Fruit fly (Drosophila melanogaster) S2 (cell line): ENCODE results near the gene Cp7Fc.

ENCODE experiments used
- CG8478 ChIP-seq: fragments of >200 bp; optimal IDR thresholded peaks from 2 replicates; lab custom pipeline; 2018
- CTCF ChIP-seq, 2 experiments: fragments of >200 bp; optimal IDR thresholded peaks; 2 replicates each; lab custom pipeline; 2018

The Cp7Fc gene

DNA sequence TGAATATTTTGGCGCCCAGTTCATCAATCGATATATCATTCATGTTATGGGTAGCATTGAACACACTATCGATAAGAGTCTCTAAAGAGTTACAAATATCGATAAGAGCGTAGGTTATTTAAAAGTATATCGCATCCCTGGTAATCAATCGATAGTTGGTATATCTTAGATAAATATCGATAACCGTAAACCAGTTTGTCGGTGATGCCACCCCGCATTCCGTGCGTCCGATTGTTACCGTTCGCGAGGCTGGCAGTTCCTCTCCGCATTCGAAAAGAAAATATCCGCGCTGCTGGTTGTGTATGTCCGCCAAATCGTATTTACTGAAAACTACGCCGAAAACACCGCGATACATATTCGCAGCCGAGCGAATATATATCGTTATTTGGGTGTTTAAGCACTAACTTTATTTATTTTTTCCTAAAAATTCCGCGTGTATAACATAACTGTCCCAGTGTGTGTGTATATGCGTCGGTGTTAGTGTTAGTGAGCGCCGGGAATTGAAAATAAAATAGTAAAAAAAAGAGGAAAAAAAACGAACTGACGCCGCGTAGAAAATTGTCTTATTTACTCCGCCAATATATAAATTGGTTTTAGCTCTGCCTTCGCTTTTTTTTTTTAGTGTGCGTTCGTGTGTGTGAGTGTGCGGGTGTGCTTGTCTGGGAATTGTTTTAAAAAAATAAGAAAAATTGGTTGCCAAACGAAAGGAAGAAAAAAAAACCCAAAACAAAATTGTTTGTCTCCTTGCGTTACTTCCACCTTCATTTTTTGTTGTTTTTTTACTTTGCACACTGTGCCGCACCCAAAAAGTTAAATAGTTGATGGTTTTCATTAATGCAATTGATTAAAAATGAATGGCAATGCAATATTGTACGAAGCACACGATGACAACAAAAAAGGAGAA is 40.5 kb downstream of the Cp7Fc start, which contains the start of gene Nrg:
Gene Nrg (plus strand): TSS at position 253 of the 904 bp plus-strand sequence.
- TF ChIP-seq CTCF (optimal IDR thresholded peaks at IDR 0.05; lab: Kevin White, UChicago) (peak; percentile 31 to 46), CG8478 (lab: Kevin White, UChicago) (no peak)

DNA sequence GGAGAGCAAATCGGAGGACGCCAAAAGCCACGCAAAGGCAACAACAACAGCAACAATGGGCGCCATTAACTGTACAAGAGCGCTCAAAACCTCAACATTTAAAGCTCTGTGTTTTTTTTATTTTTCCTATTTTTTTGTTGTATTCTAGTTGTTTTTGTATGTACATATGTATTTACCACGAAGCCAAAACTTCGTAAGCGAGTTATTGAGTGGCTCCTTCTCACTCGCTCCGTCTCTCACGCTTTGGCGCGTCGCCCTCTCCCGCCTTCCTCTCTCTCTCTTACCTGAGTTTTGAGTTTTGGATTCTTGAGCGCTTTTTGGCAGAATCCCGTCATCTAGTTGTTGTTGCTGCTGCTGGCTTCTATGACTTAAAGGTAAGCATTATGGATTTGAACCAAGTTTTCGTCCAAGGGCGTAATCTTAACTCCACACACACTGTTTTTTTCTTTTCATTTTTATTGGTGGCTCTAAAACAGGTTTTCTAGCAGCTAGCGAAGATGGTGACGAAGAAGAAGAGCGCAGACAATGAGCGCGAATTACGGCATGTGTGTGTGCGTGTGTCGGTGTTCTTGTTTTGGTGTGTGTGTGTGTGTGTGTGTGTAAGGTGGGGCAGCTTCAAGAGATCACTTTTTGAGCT is 41.2 kb downstream of the Cp7Fc start:
- TF ChIP-seq CG8478 (lab: Kevin White, UChicago), result no peak
- TF ChIP-seq CTCF (optimal IDR thresholded peaks at IDR 0.05; lab: Kevin White, UChicago), result no peak

DNA sequence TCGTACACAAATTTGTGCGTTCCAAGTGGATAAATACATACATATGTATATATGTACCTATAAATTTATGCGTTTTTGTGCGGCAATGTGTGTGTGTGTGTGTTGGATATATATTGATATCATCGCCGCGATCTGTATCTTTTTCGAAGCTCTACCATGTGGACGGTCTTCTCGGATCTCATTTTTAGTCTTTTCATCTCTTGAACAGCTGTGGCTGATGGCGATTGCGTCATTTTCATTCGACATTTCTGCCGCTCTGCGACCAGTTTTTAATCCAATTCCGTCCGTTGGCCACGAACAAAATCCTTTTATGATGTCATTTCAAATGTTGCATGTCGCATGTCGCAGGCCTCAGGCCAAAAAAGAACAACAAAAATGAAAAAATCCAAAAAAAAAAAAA is 43.6 kb downstream of the Cp7Fc start:
- no peak for TF ChIP-seq CG8478 (lab: Kevin White, UChicago)
- TF ChIP-seq CTCF (optimal IDR thresholded peaks at IDR 0.05; lab: Kevin White, UChicago), result no peak

DNA sequence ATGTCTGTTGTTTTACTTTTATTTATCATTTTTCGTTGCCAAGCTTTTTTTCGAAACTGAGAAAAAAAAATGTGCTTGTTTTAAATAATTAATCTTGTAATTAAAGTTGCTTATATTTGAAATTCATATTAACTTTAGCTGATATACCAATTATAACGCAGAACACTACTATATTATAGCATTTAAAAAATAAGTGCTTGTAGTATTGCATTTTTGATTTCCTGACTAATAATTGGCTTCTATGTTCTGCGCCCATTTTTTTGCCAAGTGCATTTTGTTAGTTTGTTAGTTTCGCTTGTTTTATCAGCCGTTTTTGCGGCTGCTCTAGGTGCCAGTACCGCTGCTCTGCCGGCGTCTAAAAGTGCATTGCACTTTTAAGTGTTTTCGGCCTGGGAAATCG is 44.6 kb downstream of the Cp7Fc start:
- TF ChIP-seq CG8478 (lab: Kevin White, UChicago) (no peak), CTCF (optimal IDR thresholded peaks at IDR 0.05; lab: Kevin White, UChicago) (no peak)

DNA sequence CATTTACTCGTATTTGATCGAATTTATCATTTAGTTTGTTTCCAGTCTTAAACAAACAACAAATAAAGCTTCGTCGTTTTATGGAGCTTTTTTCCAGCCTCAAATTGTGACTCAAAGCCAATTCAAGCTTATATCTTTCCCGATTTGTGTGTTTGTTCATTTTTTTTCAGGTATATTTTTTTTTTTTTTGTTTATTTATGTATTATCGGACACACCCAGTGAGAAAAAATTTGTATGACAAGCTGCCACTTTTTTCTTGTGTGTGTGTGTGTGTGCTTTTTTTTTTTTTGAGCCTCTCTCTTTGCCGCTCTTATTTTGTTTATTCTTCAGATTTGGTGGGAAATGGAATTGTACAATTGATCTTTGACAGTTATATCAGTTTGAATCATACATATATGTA is 45.6 kb downstream of the Cp7Fc start:
- TF ChIP-seq CG8478 (lab: Kevin White, UChicago), result no peak
- TF ChIP-seq CTCF (optimal IDR thresholded peaks at IDR 0.05; lab: Kevin White, UChicago), result no peak

DNA sequence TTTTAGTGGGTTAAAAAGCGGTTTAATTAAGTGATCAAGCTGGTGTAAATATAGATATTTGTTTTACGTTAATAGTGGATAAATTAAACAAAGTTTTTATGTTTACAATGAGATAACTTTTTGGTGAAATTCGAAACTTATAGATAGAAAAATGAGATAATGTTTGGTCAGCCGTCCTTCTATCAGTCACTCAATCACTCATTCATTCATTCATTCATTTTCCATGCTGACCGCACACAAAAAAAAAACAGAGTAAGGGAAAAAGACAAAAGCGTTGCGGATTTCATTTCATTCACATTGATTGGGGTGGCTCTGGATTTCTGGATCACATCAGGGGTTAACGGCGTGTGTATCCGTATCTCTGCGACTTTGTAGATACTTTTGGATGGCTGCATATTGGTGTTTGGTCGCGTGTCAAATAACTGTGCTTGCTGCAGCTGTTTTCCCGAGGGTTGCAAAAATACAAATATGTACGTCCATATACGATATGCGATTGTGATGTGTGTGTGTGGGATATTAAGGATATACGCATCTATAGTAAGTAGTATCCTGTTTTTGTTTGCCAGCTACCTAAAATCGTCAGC is 46.7 kb downstream of the Cp7Fc start:
- no peak for TF ChIP-seq CG8478 (lab: Kevin White, UChicago)
- TF ChIP-seq CTCF (optimal IDR thresholded peaks at IDR 0.05; lab: Kevin White, UChicago), result no peak
